Worm (Caenorhabditis elegans): ENCODE results near the gene Y81B9A.4.

- TF ChIP-seq dao-5 (tag; optimal IDR thresholded peaks at IDR 0.05) (no peak), him-1 (tag; optimal IDR thresholded peaks at IDR 0.05) (no peak), W03F9.2 (tag; optimal IDR thresholded peaks at IDR 0.05) (no peak)
These were observed 28.2 kb upstream of the Y81B9A.4 start for ce11 chrX:9208933-9209332.
